Fruit fly (Drosophila melanogaster): ENCODE measurements around the gene CG31269.

- no peak for TF ChIP-seq shn (GFP tag; optimal IDR thresholded peaks at IDR 0.05)
- no peak for TF ChIP-seq lab (GFP tag; optimal IDR thresholded peaks at IDR 0.05)
- no peak for TF ChIP-seq CG5180 (GFP tag; optimal IDR thresholded peaks at IDR 0.05)
- no peak for TF ChIP-seq pan (optimal IDR thresholded peaks at IDR 0.05)
- no peak for TF ChIP-seq pan (GFP tag; optimal IDR thresholded peaks at IDR 0.05 in 1 of 2, IDR thresholded peaks at IDR 0.05 in 1 of 2)
- no peak for TF ChIP-seq CG15269 (tag; optimal IDR thresholded peaks at IDR 0.05)
- TF ChIP-seq CG15479 (GFP tag; optimal IDR thresholded peaks at IDR 0.05), result no peak
- no peak for TF ChIP-seq CG3163 (GFP tag; optimal IDR thresholded peaks at IDR 0.05)
- no peak for TF ChIP-seq gro (GFP tag; optimal IDR thresholded peaks at IDR 0.05)
- no peak for TF ChIP-seq CG10565 (GFP tag; optimal IDR thresholded peaks at IDR 0.05)
- TF ChIP-seq btn (GFP tag; optimal IDR thresholded peaks at IDR 0.05), result no peak
- no peak for TF ChIP-seq hth (optimal IDR thresholded peaks at IDR 0.05)
- no peak for TF ChIP-seq CG10366 (GFP tag; IDR thresholded peaks at IDR 0.05)
- no peak for TF ChIP-seq Sin3A (optimal IDR thresholded peaks at IDR 0.05)
These were observed 15.8 kb upstream of the CG31269 start for dm6 chr3R:17110880-17111726.

All from whole organism, embryonic.